Fruit fly (Drosophila melanogaster): ENCODE measurements around the gene CG7950.

CG7950 gene

dm6 chr3R:30102806-30103619 is 46.4 kb downstream of the CG7950 start:
- TF ChIP-seq pan (optimal IDR thresholded peaks at IDR 0.05) (no peak), psq (optimal IDR thresholded peaks at IDR 0.05) (no peak), EcR (GFP tag; optimal IDR thresholded peaks at IDR 0.05) (no peak), CG8478 (optimal IDR thresholded peaks at IDR 0.05) (no peak), Dll (optimal IDR thresholded peaks at IDR 0.05) (no peak), usp (GFP tag; optimal IDR thresholded peaks at IDR 0.05) (no peak)

dm6 chr3R:30104912-30105510 is 48.4 kb downstream of the CG7950 start:
- TF ChIP-seq usp (GFP tag; optimal IDR thresholded peaks at IDR 0.05) (no peak), pan (optimal IDR thresholded peaks at IDR 0.05) (no peak), EcR (GFP tag; optimal IDR thresholded peaks at IDR 0.05) (no peak), psq (optimal IDR thresholded peaks at IDR 0.05) (no peak), Dll (optimal IDR thresholded peaks at IDR 0.05) (no peak), CG8478 (optimal IDR thresholded peaks at IDR 0.05) (no peak)

- TF ChIP-seq CG8478 (optimal IDR thresholded peaks at IDR 0.05): no peak
- no peak for TF ChIP-seq EcR (GFP tag; optimal IDR thresholded peaks at IDR 0.05)
- no peak for TF ChIP-seq pan (optimal IDR thresholded peaks at IDR 0.05)
- no peak for TF ChIP-seq psq (optimal IDR thresholded peaks at IDR 0.05)
- no peak for TF ChIP-seq Dll (optimal IDR thresholded peaks at IDR 0.05)
- TF ChIP-seq usp (GFP tag; optimal IDR thresholded peaks at IDR 0.05): no peak
These were observed 49.1 kb downstream of the CG7950 start for dm6 chr3R:30105808-30106207.

dm6 chr3R:30106562-30106961 is 49.9 kb downstream of the CG7950 start:
- no peak for TF ChIP-seq CG8478 (optimal IDR thresholded peaks at IDR 0.05)
- no peak for TF ChIP-seq psq (optimal IDR thresholded peaks at IDR 0.05)
- no peak for TF ChIP-seq usp (GFP tag; optimal IDR thresholded peaks at IDR 0.05)
- no peak for TF ChIP-seq Dll (optimal IDR thresholded peaks at IDR 0.05)
- no peak for TF ChIP-seq EcR (GFP tag; optimal IDR thresholded peaks at IDR 0.05)

- TF ChIP-seq EcR (GFP tag; optimal IDR thresholded peaks at IDR 0.05): no peak
- no peak for TF ChIP-seq usp (GFP tag; optimal IDR thresholded peaks at IDR 0.05)
- TF ChIP-seq psq (optimal IDR thresholded peaks at IDR 0.05): no peak
These were observed 51.1 kb downstream of the CG7950 start for dm6 chr3R:30107718-30108117.
